In the genomic region with DNA sequence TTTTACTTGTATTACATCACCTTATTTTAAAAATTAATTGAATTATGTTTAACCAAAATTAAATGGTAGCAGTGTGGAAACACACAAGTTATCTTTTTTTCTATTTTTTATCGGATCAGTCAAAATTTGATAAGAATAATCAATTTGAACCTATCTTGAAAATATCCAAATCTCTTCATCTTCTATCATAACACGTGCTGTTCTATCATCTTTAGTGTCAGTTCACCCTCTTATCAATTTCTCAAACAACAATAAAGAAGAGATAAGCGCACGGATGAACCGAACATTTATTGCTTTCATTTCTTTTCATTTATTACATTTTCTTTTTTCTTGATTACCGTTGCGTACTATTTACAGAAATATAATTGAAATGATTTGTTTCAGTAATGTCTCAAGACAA, we compare ENCODE assay signal across 1 worm cellular context.
TF ChIP-seq lines count a peak whose summit lies in the region.

A gene (plus strand): TSS at position 378 of the 400 bp plus-strand sequence.

TF ChIP-seq in whole organism, L1 larva, 84 proteins besides CTCF, POLR2A, EP300 and RAD21 (continued from another document):
- TF ChIP-seq blmp-1 (tag; optimal IDR thresholded peaks at IDR 0.05; lab: Kevin White, UChicago) (peak; percentile 75), efl-1 (optimal IDR thresholded peaks at IDR 0.05; lab: Kevin White, UChicago) (no peak), efl-1 (GFP tag; optimal IDR thresholded peaks at IDR 0.05 in 1 of 2; lab: Kevin White, UChicago) (no peak), ces-1 (GFP tag; optimal IDR thresholded peaks at IDR 0.05; lab: Kevin White, UChicago) (no peak), nhr-237 (tag; optimal IDR thresholded peaks at IDR 0.05; lab: Kevin White, UChicago) (no peak), lin-15B (tag; optimal IDR thresholded peaks at IDR 0.05; lab: Kevin White, UChicago) (no peak), fkh-10 (GFP tag; optimal IDR thresholded peaks at IDR 0.05; lab: Kevin White, UChicago) (no peak), isw-1 (GFP tag; IDR thresholded peaks at IDR 0.05; lab: Robert Waterston, UW) (no peak), ztf-11 (tag; optimal IDR thresholded peaks at IDR 0.05; lab: Kevin White, UChicago) (no peak), dpl-1 (GFP tag; optimal IDR thresholded peaks at IDR 0.05; lab: Kevin White, UChicago) (no peak), unc-62 (GFP tag; optimal IDR thresholded peaks at IDR 0.05; lab: Kevin White, UChicago) (no peak), unc-86 (tag; optimal IDR thresholded peaks at IDR 0.05; lab: Kevin White, UChicago) (no peak)
TF ChIP-seq in whole organism, L1 larva: peak in this region for 15.
